Worm (Caenorhabditis elegans) whole organism, L4 larva: Measurements from ENCODE around the gene scl-3.
A peak's percentile ranks its signal among the peaks of the same experiment; 100 is the strongest.

ENCODE experiments used
- D1046.2 ChIP-seq: fragments of 200-800 bp; sonication (Bioruptor generic); IDR thresholded peaks from 2 replicates; pipeline ENCODE4 v1.3.6; 2022; ENCODE audit warnings: missing genetic modification characterization, missing compliant biosample characterization
- F10B5.3 ChIP-seq: sonication (generic microtip); optimal IDR thresholded peaks from 2 replicates; lab custom pipeline; 2016; ENCODE audit warnings: mild to moderate bottlenecking, missing genetic modification characterization, missing compliant biosample characterization
- F37D6.2 ChIP-seq: sonication (generic microtip); optimal IDR thresholded peaks from 2 replicates; lab custom pipeline; 2016; ENCODE audit warnings: mild to moderate bottlenecking, missing genetic modification characterization, missing compliant biosample characterization
- F49E8.2 ChIP-seq: sonication (generic microtip); optimal IDR thresholded peaks from 2 replicates; lab custom pipeline; 2016; ENCODE audit warnings: missing compliant biosample characterization, mild to moderate bottlenecking, missing genetic modification characterization, borderline replicate concordance
- T20F7.1 ChIP-seq: fragments of 200-800 bp; sonication (Bioruptor generic); optimal IDR thresholded peaks from 2 replicates; lab custom pipeline; 2018; ENCODE audit warnings: mild to moderate bottlenecking, missing genetic modification characterization, missing compliant biosample characterization
- Y105C5A.15 ChIP-seq: fragments of 200-800 bp; sonication (Bioruptor generic); IDR thresholded peaks from 2 replicates; pipeline ENCODE4 v1.3.6; 2022; ENCODE audit warnings: missing genetic modification characterization, missing compliant biosample characterization
- Y5F2A.4 ChIP-seq: fragments of 200-800 bp; sonication (Bioruptor generic); optimal IDR thresholded peaks from 2 replicates; lab custom pipeline; 2018; ENCODE audit warnings: mild to moderate bottlenecking, missing genetic modification characterization, missing compliant biosample characterization
- Y75B8A.6 ChIP-seq: fragments of 200-800 bp; sonication (Bioruptor generic); IDR thresholded peaks from 2 replicates; pipeline ENCODE4 v1.3.6; 2022; ENCODE audit warnings: missing genetic modification reagents, missing genetic modification characterization, missing compliant biosample characterization
- aha-1 ChIP-seq: fragments of 150-350 bp; peaks from one replicate; lab custom pipeline; 2014; ENCODE audit warnings: missing biosample characterization, missing genetic modification characterization
- aly-2 ChIP-seq: sonication (generic microtip); optimal IDR thresholded peaks from 2 replicates; lab custom pipeline; 2018; ENCODE audit warnings: missing biosample characterization, missing genetic modification characterization
- arid-1 ChIP-seq: fragments of 200-800 bp; sonication (Bioruptor generic); conservative IDR thresholded peaks from 2 replicates; pipeline ENCODE4 v1.3.6; 2022; ENCODE audit warnings: missing genetic modification reagents, missing genetic modification characterization, missing compliant biosample characterization
- attf-4 ChIP-seq: sonication (generic microtip); optimal IDR thresholded peaks from 3 replicates; lab custom pipeline; 2017; ENCODE audit warnings: missing biosample characterization, missing genetic modification characterization
- ceh-20 ChIP-seq: fragments of 200-800 bp; sonication (Bioruptor generic); IDR thresholded peaks from 2 replicates; pipeline ENCODE4 v1.3.6; 2022; ENCODE audit warnings: missing genetic modification reagents, missing genetic modification characterization, missing compliant biosample characterization
- ceh-28 ChIP-seq: fragments of 150-350 bp; optimal IDR thresholded peaks from 2 replicates; lab custom pipeline; 2014; ENCODE audit warnings: missing biosample characterization, missing genetic modification reagents, missing genetic modification characterization
- ceh-32 ChIP-seq: sonication (generic microtip); optimal IDR thresholded peaks from 2 replicates; lab custom pipeline; 2016; ENCODE audit warnings: mild to moderate bottlenecking, missing genetic modification characterization, missing compliant biosample characterization; ENCODE audit not compliant: poor library complexity
- daf-12 ChIP-seq: fragments of 150-350 bp; optimal IDR thresholded peaks from 2 replicates; lab custom pipeline; 2014; ENCODE audit warnings: missing biosample characterization, missing genetic modification reagents, missing genetic modification characterization
- dpl-1 ChIP-seq: fragments of 150-350 bp; optimal IDR thresholded peaks from 2 replicates; lab custom pipeline; 2014; ENCODE audit warnings: missing biosample characterization, missing genetic modification reagents, missing genetic modification characterization
- egl-43 ChIP-seq: fragments of 200-800 bp; sonication (Bioruptor generic); IDR thresholded peaks from 2 replicates; pipeline ENCODE4 v1.3.6; 2022; ENCODE audit warnings: missing genetic modification reagents, missing genetic modification characterization, missing compliant biosample characterization
- fos-1 ChIP-seq: fragments of 150-350 bp; optimal IDR thresholded peaks from 2 replicates; lab custom pipeline; 2014; ENCODE audit warnings: missing biosample characterization, missing genetic modification characterization
- gei-8 ChIP-seq: fragments of 200-800 bp; sonication (Bioruptor generic); optimal IDR thresholded peaks from 2 replicates; lab custom pipeline; 2018; ENCODE audit warnings: mild to moderate bottlenecking, missing genetic modification characterization, missing compliant biosample characterization
- hmg-1.1 ChIP-seq: fragments of 200-800 bp; sonication (Bioruptor generic); IDR thresholded peaks from 2 replicates; pipeline ENCODE4 v1.3.6; 2022; ENCODE audit warnings: missing genetic modification reagents, missing genetic modification characterization, missing compliant biosample characterization
- jun-1 ChIP-seq: fragments of 150-350 bp; optimal IDR thresholded peaks from 2 replicates; lab custom pipeline; 2014; ENCODE audit warnings: missing biosample characterization, missing genetic modification reagents, missing genetic modification characterization
- lin-1 ChIP-seq: fragments of 200-800 bp; sonication (Bioruptor generic); IDR thresholded peaks from 2 replicates; pipeline ENCODE4 v1.3.6; 2022; ENCODE audit warnings: missing genetic modification reagents, missing genetic modification characterization, missing compliant biosample characterization
- lin-15B ChIP-seq: fragments of 150-350 bp; sonication (generic microtip); optimal IDR thresholded peaks from 3 replicates; lab custom pipeline; 2014; ENCODE audit warnings: missing biosample characterization, missing genetic modification characterization
- lin-29 ChIP-seq: fragments of 200-800 bp; sonication (Bioruptor generic); IDR thresholded peaks from 2 replicates; pipeline ENCODE4 v1.3.6; 2022; ENCODE audit warnings: missing genetic modification reagents, missing genetic modification characterization, missing compliant biosample characterization
- lin-38 ChIP-seq: fragments of 200-800 bp; sonication (Bioruptor generic); IDR thresholded peaks from 2 replicates; pipeline ENCODE4 v1.3.6; 2022; ENCODE audit warnings: missing genetic modification reagents, missing genetic modification characterization, missing compliant biosample characterization
- lin-39 ChIP-seq: fragments of 150-350 bp; optimal IDR thresholded peaks from 2 replicates; lab custom pipeline; 2014; ENCODE audit warnings: missing biosample characterization, missing genetic modification reagents, missing genetic modification characterization
- lsy-2 ChIP-seq, 2 experiments: fragments of 150-350 bp in 1 of 2; sonication (generic microtip) in 1 of 2; optimal IDR thresholded peaks; 2 replicates each; lab custom pipeline; 2014 to 2017; ENCODE audit warnings: missing biosample characterization in 2 of 2, missing genetic modification characterization in 2 of 2
- madf-5 ChIP-seq, 2 experiments: fragments of 200-800 bp; sonication (Bioruptor generic); IDR thresholded peaks; 2 replicates each; pipeline ENCODE4 v1.3.6; 2022; ENCODE audit warnings: missing compliant biosample characterization in 2 of 2, missing genetic modification characterization in 2 of 2
- mdl-1 ChIP-seq, 2 experiments: fragments of 150-350 bp in 1 of 2; sonication (generic microtip) in 1 of 2; optimal IDR thresholded peaks; 2 replicates each; lab custom pipeline; 2014 to 2017; ENCODE audit warnings: missing biosample characterization in 2 of 2, missing genetic modification characterization in 2 of 2
- mdt-29 ChIP-seq: fragments of 200-800 bp; sonication (Bioruptor generic); IDR thresholded peaks from 2 replicates; pipeline ENCODE4 v1.3.6; 2022; ENCODE audit warnings: missing genetic modification reagents, missing genetic modification characterization, missing compliant biosample characterization
- mep-1 ChIP-seq: fragments of 150-350 bp; sonication (generic microtip); optimal IDR thresholded peaks from 3 replicates; lab custom pipeline; 2014; ENCODE audit warnings: missing biosample characterization, missing genetic modification characterization
- mes-2 ChIP-seq: sonication (generic microtip); optimal IDR thresholded peaks from 2 replicates; lab custom pipeline; 2016; ENCODE audit warnings: missing genotype, mild to moderate bottlenecking, missing genetic modification characterization, missing compliant biosample characterization; ENCODE audit not compliant: poor library complexity, severe bottlenecking
- mxl-3 ChIP-seq: fragments of 200-800 bp; sonication (Bioruptor generic); optimal IDR thresholded peaks from 2 replicates; lab custom pipeline; 2018; ENCODE audit warnings: mild to moderate bottlenecking, missing genetic modification characterization, missing compliant biosample characterization
- nhr-102 ChIP-seq: sonication (generic microtip); optimal IDR thresholded peaks from 2 replicates; lab custom pipeline; 2016; ENCODE audit warnings: mild to moderate bottlenecking, missing genetic modification characterization, moderate library complexity, missing compliant biosample characterization
- nhr-11 ChIP-seq: fragments of 150-350 bp; optimal IDR thresholded peaks from 2 replicates; lab custom pipeline; 2014; ENCODE audit warnings: missing biosample characterization, missing genetic modification characterization
- nhr-111 ChIP-seq: fragments of 200-800 bp; sonication (Bioruptor generic); optimal IDR thresholded peaks from 2 replicates; lab custom pipeline; 2018; ENCODE audit warnings: mild to moderate bottlenecking, missing genetic modification characterization, missing compliant biosample characterization
- nhr-25 ChIP-seq: sonication (generic microtip); optimal IDR thresholded peaks from 2 replicates; lab custom pipeline; 2017; ENCODE audit warnings: missing genetic modification characterization, mild to moderate bottlenecking, missing compliant biosample characterization, antibody characterized with exemption, moderate library complexity, borderline replicate concordance; ENCODE audit not compliant: insufficient read depth
- nhr-28 ChIP-seq: fragments of 150-350 bp; optimal IDR thresholded peaks from 2 replicates; lab custom pipeline; 2014; ENCODE audit warnings: missing biosample characterization, missing genetic modification characterization
- nhr-42 ChIP-seq: fragments of 200-800 bp; sonication (Bioruptor generic); IDR thresholded peaks from 2 replicates; pipeline ENCODE4 v1.3.6; 2022; ENCODE audit warnings: missing genetic modification characterization, missing compliant biosample characterization
- nhr-48 ChIP-seq: sonication (generic microtip); optimal IDR thresholded peaks from 2 replicates; lab custom pipeline; 2016; ENCODE audit warnings: mild to moderate bottlenecking, missing genetic modification characterization, missing compliant biosample characterization
- nhr-6 ChIP-seq: fragments of 150-350 bp; optimal IDR thresholded peaks from 2 replicates; lab custom pipeline; 2014; ENCODE audit warnings: missing biosample characterization, missing genetic modification characterization
- nhr-76 ChIP-seq: fragments of 150-350 bp; optimal IDR thresholded peaks from 2 replicates; lab custom pipeline; 2014; ENCODE audit warnings: missing biosample characterization, missing genetic modification characterization
- pha-4 ChIP-seq, 2 experiments: fragments of 150-350 bp in 1 of 2; fragments of 200-800 bp in 1 of 2; sonication (Bioruptor generic) in 1 of 2; IDR thresholded peaks in 1 of 2; optimal IDR thresholded peaks in 1 of 2; 2 replicates each; pipeline versions ENCODE4 v1.3.6 to Lab custom; 2014 to 2022; ENCODE audit warnings: missing genetic modification characterization in 2 of 2, missing genetic modification reagents in 2 of 2, missing biosample characterization in 1 of 2, missing compliant biosample characterization in 1 of 2
- pqm-1 ChIP-seq: sonication (generic microtip); optimal IDR thresholded peaks from 2 replicates; lab custom pipeline; 2017; ENCODE audit warnings: missing biosample characterization, missing genetic modification characterization
- rbr-2 ChIP-seq: sonication (generic microtip); optimal IDR thresholded peaks from 2 replicates; lab custom pipeline; 2016; ENCODE audit warnings: missing genotype, missing genetic modification characterization, missing compliant biosample characterization
- saeg-2 ChIP-seq: fragments of 200-800 bp; sonication (Bioruptor generic); IDR thresholded peaks from 2 replicates; pipeline ENCODE4 v1.3.6; 2022; ENCODE audit warnings: missing genetic modification reagents, missing genetic modification characterization, missing compliant biosample characterization
- snpc-1.2 ChIP-seq: fragments of 200-800 bp; sonication (Bioruptor generic); IDR thresholded peaks from 2 replicates; pipeline ENCODE4 v1.3.6; 2022; ENCODE audit warnings: missing genetic modification reagents, missing genetic modification characterization, missing compliant biosample characterization
- snpc-4 ChIP-seq: fragments of 150-350 bp; optimal IDR thresholded peaks from 2 replicates; lab custom pipeline; 2014; ENCODE audit warnings: missing biosample characterization, missing genetic modification characterization
- vab-7 ChIP-seq: fragments of 200-800 bp; sonication (Bioruptor generic); IDR thresholded peaks from 2 replicates; pipeline ENCODE4 v1.3.6; 2022; ENCODE audit warnings: missing genetic modification reagents, missing genetic modification characterization, missing compliant biosample characterization
- zfp-3 ChIP-seq: fragments of 200-800 bp; sonication (Bioruptor generic); conservative IDR thresholded peaks from 2 replicates; pipeline ENCODE4 v1.3.6; 2022; ENCODE audit warnings: missing genetic modification reagents, missing genetic modification characterization, missing compliant biosample characterization
- ztf-11 ChIP-seq: fragments of 150-350 bp; optimal IDR thresholded peaks from 2 replicates; lab custom pipeline; 2014; ENCODE audit warnings: missing biosample characterization, missing genetic modification characterization

Gene scl-3

DNA sequence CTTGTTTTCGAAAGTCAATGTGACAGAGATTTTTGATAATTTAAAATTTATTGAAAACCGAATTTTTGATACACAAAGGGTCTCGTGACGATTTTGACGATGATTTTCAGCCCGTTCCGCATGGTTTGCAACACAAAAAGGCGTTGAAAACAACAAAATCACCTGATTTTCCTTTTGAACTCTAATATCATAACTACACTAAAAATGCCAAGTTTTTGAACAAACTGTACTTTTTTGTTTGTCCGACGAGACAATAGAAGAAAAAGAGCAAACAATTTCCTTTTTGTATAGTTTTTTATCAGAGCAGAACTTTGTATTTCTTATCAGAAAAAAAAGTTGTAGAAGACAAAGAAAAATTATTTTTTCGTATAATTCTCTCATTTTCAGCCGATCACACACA lies 27.2 kb upstream of the scl-3 start (continued):
- TF ChIP-seq nhr-48 (tag; lab: Kevin White, UChicago) (no peak), dpl-1 (GFP tag; lab: Kevin White, UChicago) (no peak), nhr-6 (tag; lab: Kevin White, UChicago) (no peak), mxl-3 (GFP tag; lab: Kevin White, UChicago) (no peak), T20F7.1 (no peak), snpc-1.2 (GFP tag; lab: Robert Waterston, UW) (no peak), jun-1 (tag; lab: Kevin White, UChicago) (no peak), nhr-42 (GFP tag; lab: Robert Waterston, UW) (no peak), mep-1 (no peak), ceh-28 (tag; lab: Kevin White, UChicago) (no peak), lin-38 (GFP tag; lab: Robert Waterston, UW) (no peak), arid-1 (GFP tag; lab: Robert Waterston, UW) (no peak), F49E8.2 (no peak), attf-4 (tag; lab: Kevin White, UChicago) (no peak), snpc-4 (tag; lab: Kevin White, UChicago) (no peak), F37D6.2 (tag; lab: Kevin White, UChicago) (no peak), nhr-25 (tag; lab: Kevin White, UChicago) (no peak), rbr-2 (tag; lab: Kevin White, UChicago) (no peak), hmg-1.1 (GFP tag; lab: Robert Waterston, UW) (no peak), saeg-2 (GFP tag; lab: Robert Waterston, UW) (no peak), nhr-102 (tag; lab: Kevin White, UChicago) (no peak), Y75B8A.6 (no peak), gei-8 (GFP tag; lab: Kevin White, UChicago) (no peak), lin-15B (no peak), nhr-28 (tag; lab: Kevin White, UChicago) (peak; percentile 21), nhr-76 (tag; lab: Kevin White, UChicago) (no peak), lsy-2 (tag; optimal IDR thresholded peaks at IDR 0.05; lab: Kevin White, UChicago) (no peak), aha-1 (tag; lab: Kevin White, UChicago) (peak; percentile 70), pqm-1 (tag; lab: Kevin White, UChicago) (peak; percentile 28), madf-5 (GFP tag; IDR thresholded peaks at IDR 0.05; lab: Robert Waterston, UW) (no peak), zfp-3 (no peak), egl-43 (GFP tag; lab: Robert Waterston, UW) (no peak), vab-7 (no peak), nhr-11 (tag; lab: Kevin White, UChicago) (no peak), Y105C5A.15 (GFP tag; lab: Robert Waterston, UW) (no peak), daf-12 (tag; lab: Kevin White, UChicago) (no peak), ceh-32 (no peak), mdl-1 (tag; optimal IDR thresholded peaks at IDR 0.05; lab: Kevin White, UChicago) (peak in 1 of 2 experiments; percentile 12), lin-29 (no peak), Y5F2A.4 (GFP tag; lab: Kevin White, UChicago) (no peak), lin-1 (GFP tag; lab: Robert Waterston, UW) (no peak), nhr-111 (no peak), ceh-20 (GFP tag; lab: Robert Waterston, UW) (no peak), mes-2 (tag; lab: Kevin White, UChicago) (no peak), pha-4 (GFP tag; IDR thresholded peaks at IDR 0.05; lab: Robert Waterston, UW) (no peak), pha-4 (tag; optimal IDR thresholded peaks at IDR 0.05; lab: Kevin White, UChicago) (no peak), mdt-29 (GFP tag; lab: Robert Waterston, UW) (no peak), fos-1 (no peak), D1046.2 (GFP tag; lab: Robert Waterston, UW) (no peak), F10B5.3 (tag; lab: Kevin White, UChicago) (no peak), aly-2 (tag; lab: Kevin White, UChicago) (no peak), ztf-11 (tag; lab: Kevin White, UChicago) (no peak), lin-39 (tag; lab: Kevin White, UChicago) (no peak)
